Fruit fly (Drosophila melanogaster): ENCODE measurements around the gene Pburs.

The Pburs gene

DNA sequence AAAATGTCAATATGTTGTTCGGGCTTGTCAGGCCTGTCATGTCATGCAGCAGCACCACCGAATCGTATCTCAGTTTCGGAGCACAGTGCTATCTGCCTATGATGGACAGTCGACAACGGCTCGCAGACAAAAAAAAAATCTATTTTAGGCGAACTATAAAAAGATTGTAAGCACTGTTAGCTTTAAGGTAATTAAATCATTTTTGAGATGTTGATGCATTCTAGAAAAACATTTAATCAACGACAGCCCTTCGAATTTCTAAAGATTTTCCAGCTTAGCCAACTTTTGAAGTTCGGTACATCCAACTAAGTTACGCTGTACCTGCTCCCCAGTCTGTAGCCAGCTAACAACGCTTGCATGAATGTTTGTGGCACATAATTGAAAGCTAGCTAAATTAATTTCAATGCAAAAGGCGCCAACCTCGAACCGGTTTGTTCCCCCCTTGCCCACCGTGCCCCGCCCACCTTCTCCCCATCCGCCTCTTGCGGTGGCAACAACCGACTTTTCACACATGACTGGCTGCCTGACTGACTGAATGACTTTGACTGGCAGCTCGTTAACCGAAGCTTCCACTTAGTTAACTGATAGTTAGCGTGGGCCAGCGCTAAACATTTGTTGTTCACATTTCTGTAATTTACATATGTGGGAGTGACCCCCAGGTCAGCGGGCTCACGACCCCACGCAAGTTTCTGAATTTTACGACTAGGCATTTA is 41.2 kb upstream of the Pburs start (continued):
- TF ChIP-seq PHDP (tag; optimal IDR thresholded peaks at IDR 0.05) (peak; percentile 74), Usf (GFP tag; optimal IDR thresholded peaks at IDR 0.05) (no peak), nerfin-2 (GFP tag; IDR thresholded peaks at IDR 0.05; ENCODE audit: partially characterized antibody) (no peak), CG17359 (tag; optimal IDR thresholded peaks at IDR 0.05) (peak; percentile 32), sisA (GFP tag; IDR thresholded peaks at IDR 0.05) (peak; percentile 70), gce (GFP tag; IDR thresholded peaks at IDR 0.05) (no peak), crol (GFP tag; IDR thresholded peaks at IDR 0.05) (peak; percentile 89), CG1602 (GFP tag; optimal IDR thresholded peaks at IDR 0.05) (no peak), Med (GFP tag) (peak; percentile 92), ranshi (GFP tag; IDR thresholded peaks at IDR 0.05) (peak; percentile 74), Aef1 (GFP tag; IDR thresholded peaks at IDR 0.05) (peak; percentile 56; the same call in 2 of the 3 replicates), Scr (GFP tag; IDR thresholded peaks at IDR 0.05; ENCODE audit: partially characterized antibody) (no peak), sr (GFP tag; IDR thresholded peaks at IDR 0.05) (peak; percentile 86), br (optimal IDR thresholded peaks at IDR 0.05) (no peak), Gsc (GFP tag; IDR thresholded peaks at IDR 0.05) (no peak), tgo (GFP tag; IDR thresholded peaks at IDR 0.05) (peak; percentile 82; the same call in 2 of the 3 replicates), disco-r (GFP tag; optimal IDR thresholded peaks at IDR 0.05) (no peak), CG1647 (GFP tag; optimal IDR thresholded peaks at IDR 0.05) (peak; percentile 38), CG4328 (GFP tag; optimal IDR thresholded peaks at IDR 0.05) (no peak), dimm (GFP tag; IDR thresholded peaks at IDR 0.05) (peak; percentile 43; the same call in 1 of the 2 replicates), unpg (GFP tag; optimal IDR thresholded peaks at IDR 0.05) (peak; percentile 73), CG17361 (GFP tag; IDR thresholded peaks at IDR 0.05) (0 out of 3 replicates have a peak, but pooled peaks have one; percentile 16), CG34422 (GFP tag; IDR thresholded peaks at IDR 0.05) (no peak), bbx (GFP tag; IDR thresholded peaks at IDR 0.05; ENCODE audit: partially characterized antibody) (0 out of 2 replicates have a peak, but pooled peaks have one; percentile 9), Taf1 (GFP tag; IDR thresholded peaks at IDR 0.05) (no peak), H2.0 (GFP tag; IDR thresholded peaks at IDR 0.05) (peak; percentile 33; the same call in 1 of the 2 replicates), mirr (GFP tag; optimal IDR thresholded peaks at IDR 0.05) (no peak), z (GFP tag; IDR thresholded peaks at IDR 0.05) (no peak), CG10654 (GFP tag; optimal IDR thresholded peaks at IDR 0.05) (no peak), slp2 (GFP tag; optimal IDR thresholded peaks at IDR 0.05) (peak; percentile 65), ssp (GFP tag; IDR thresholded peaks at IDR 0.05) (peak; percentile 71), CG10209 (GFP tag; optimal IDR thresholded peaks at IDR 0.05) (peak; percentile 50), CG18476 (GFP tag; optimal IDR thresholded peaks at IDR 0.05) (no peak), B-H1 (GFP tag; IDR thresholded peaks at IDR 0.05) (no peak), CG1024 (GFP tag; IDR thresholded peaks at IDR 0.05) (peak; percentile 18; the same call in 1 of the 2 replicates), E2f2 (GFP tag; IDR thresholded peaks at IDR 0.05) (peak; percentile 50; the same call in 1 of the 2 replicates), Fer3 (tag; optimal IDR thresholded peaks at IDR 0.05) (no peak), CG32772 (GFP tag; IDR thresholded peaks at IDR 0.05) (no peak; the same call in 1 of the 2 replicates), danr (GFP tag; IDR thresholded peaks at IDR 0.05) (no peak), Dref (GFP tag; IDR thresholded peaks at IDR 0.05) (no peak), CG12391 (tag; optimal IDR thresholded peaks at IDR 0.05) (peak; percentile 71), CG17385 (GFP tag; optimal IDR thresholded peaks at IDR 0.05) (peak; percentile 59), CG12942 (GFP tag; optimal IDR thresholded peaks at IDR 0.05) (peak; percentile 47), Oaz (GFP tag; IDR thresholded peaks at IDR 0.05) (peak; percentile 78), CG2889 (GFP tag; IDR thresholded peaks at IDR 0.05) (no peak), CG4730 (GFP tag; IDR thresholded peaks at IDR 0.05) (no peak), CG33213 (GFP tag; optimal IDR thresholded peaks at IDR 0.05) (peak; percentile 54), cas (GFP tag; IDR thresholded peaks at IDR 0.05) (no peak), NFAT (GFP tag; IDR thresholded peaks at IDR 0.05) (no peak), CG11504 (tag; optimal IDR thresholded peaks at IDR 0.05) (peak; percentile 86), CG15011 (GFP tag; optimal IDR thresholded peaks at IDR 0.05) (no peak)
